Worm (Caenorhabditis elegans) whole organism, L1 larva: Measurements from ENCODE around the gene xpf-1.

ENCODE experiments used
- fkh-10 ChIP-seq: sonication (generic microtip); optimal IDR thresholded peaks from 2 replicates; lab custom pipeline; 2017; ENCODE audit warnings: missing biosample characterization, missing genetic modification reagents, missing genetic modification characterization
- fos-1 ChIP-seq: fragments of 150-350 bp; optimal IDR thresholded peaks from 2 replicates; lab custom pipeline; 2014; ENCODE audit warnings: missing biosample characterization, missing genetic modification characterization
- nhr-12 ChIP-seq: sonication (generic microtip); optimal IDR thresholded peaks from 2 replicates; lab custom pipeline; 2017; ENCODE audit warnings: missing biosample characterization, missing genetic modification characterization
- nhr-237 ChIP-seq: fragments of 150-350 bp; optimal IDR thresholded peaks from 2 replicates; lab custom pipeline; 2014; ENCODE audit warnings: missing biosample characterization, missing genetic modification characterization
- unc-86 ChIP-seq: sonication (generic microtip); optimal IDR thresholded peaks from 2 replicates; lab custom pipeline; 2016; ENCODE audit warnings: missing genetic modification characterization, missing compliant biosample characterization
- zag-1 ChIP-seq: fragments of 150-350 bp; optimal IDR thresholded peaks from 2 replicates; lab custom pipeline; 2014; ENCODE audit warnings: missing biosample characterization, missing genetic modification characterization
- ztf-4 ChIP-seq: fragments of 150-350 bp; optimal IDR thresholded peaks from 2 replicates; lab custom pipeline; 2014; ENCODE audit warnings: missing biosample characterization, missing genetic modification characterization

DNA sequence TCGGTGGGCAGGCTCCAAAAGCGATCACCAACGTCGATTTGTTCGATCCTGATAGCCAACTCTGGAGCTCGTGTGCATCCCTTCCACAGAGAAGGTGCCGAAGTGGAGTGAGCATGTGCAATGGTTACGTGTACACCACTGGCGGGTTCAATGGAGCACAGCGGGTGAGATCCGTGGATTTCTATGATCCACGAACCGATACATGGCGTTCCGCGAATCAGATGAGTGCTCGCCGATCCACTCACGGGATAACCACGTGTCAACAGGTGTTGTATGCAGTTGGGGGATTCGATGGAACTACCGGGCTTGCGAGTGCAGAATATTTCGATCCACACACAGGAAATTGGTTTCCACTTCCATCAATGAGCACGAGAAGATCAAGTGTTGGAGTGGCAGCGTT lies 5.1 kb upstream of the xpf-1 start:
- TF ChIP-seq ztf-4 (no peak), zag-1 (no peak), fos-1 (tag; lab: Kevin White, UChicago) (no peak), nhr-12 (tag; lab: Kevin White, UChicago) (no peak), unc-86 (tag; lab: Kevin White, UChicago) (no peak), nhr-237 (tag; lab: Kevin White, UChicago) (no peak), fkh-10 (GFP tag; lab: Kevin White, UChicago) (no peak)
